Fruit fly (Drosophila melanogaster) whole organism, embryonic: ENCODE measurements around the gene CG9184.

Experiments used
- Abd-B ChIP-seq: fragments of 200-800 bp; sonication (Bioruptor generic); optimal IDR thresholded peaks from 2 replicates; lab custom pipeline; 2018; ENCODE audit warnings: missing biosample characterization, mild to moderate bottlenecking, missing genetic modification characterization, moderate library complexity
- Atf6 ChIP-seq: fragments of 200-800 bp; sonication (Bioruptor generic); IDR thresholded peaks from 2 replicates; pipeline ENCODE4 v1.3.6; 2022; ENCODE audit warnings: missing biosample characterization, missing genetic modification characterization
- C15 ChIP-seq: fragments of 200-800 bp; sonication (Bioruptor generic); IDR thresholded peaks from 3 replicates; pipeline ENCODE4 v1.3.6; 2022; ENCODE audit warnings: missing biosample characterization, missing genetic modification characterization
- CG10654 ChIP-seq: fragments of 200-800 bp; sonication (Bioruptor generic); optimal IDR thresholded peaks from 2 replicates; lab custom pipeline; 2016; ENCODE audit warnings: missing biosample characterization, missing genetic modification characterization
- CG11247 ChIP-seq: fragments of 200-800 bp; sonication (Bioruptor generic); IDR thresholded peaks from 2 replicates; pipeline ENCODE4 v1.3.6; 2022; ENCODE audit warnings: missing biosample characterization, missing genetic modification characterization
- CG11723 ChIP-seq: fragments of 200-800 bp; sonication (Bioruptor generic); optimal IDR thresholded peaks from 2 replicates; lab custom pipeline; 2017; ENCODE audit warnings: missing biosample characterization, mild to moderate bottlenecking, missing genetic modification characterization
- CG14441 ChIP-seq: fragments of 200-800 bp; sonication (Bioruptor generic); IDR thresholded peaks from 2 replicates; pipeline ENCODE4 v1.3.6; 2022; ENCODE audit warnings: missing biosample characterization, missing genetic modification characterization
- CG14710 ChIP-seq: fragments of 200-800 bp; sonication (Bioruptor generic); optimal IDR thresholded peaks from 3 replicates; lab custom pipeline; 2019; ENCODE audit warnings: missing biosample characterization, mild to moderate bottlenecking, missing genetic modification characterization, moderate library complexity
- CG14860 ChIP-seq: fragments of 200-800 bp; sonication (Bioruptor generic); IDR thresholded peaks from 3 replicates; pipeline ENCODE4 v1.3.6; 2022; ENCODE audit warnings: missing biosample characterization, missing genetic modification characterization; ENCODE audit not compliant: partially characterized antibody
- CG15269 ChIP-seq: fragments of 200-800 bp; sonication (Bioruptor generic); optimal IDR thresholded peaks from 2 replicates; lab custom pipeline; 2018; ENCODE audit warnings: missing biosample characterization, mild to moderate bottlenecking, missing genetic modification characterization, moderate library complexity
- CG1603 ChIP-seq: fragments of 200-800 bp; sonication (Bioruptor generic); optimal IDR thresholded peaks from 2 replicates; lab custom pipeline; 2019; ENCODE audit warnings: missing biosample characterization, mild to moderate bottlenecking, missing genetic modification characterization, moderate library complexity
- CG17328 ChIP-seq: fragments of 200-800 bp; sonication (Bioruptor generic); IDR thresholded peaks from 2 replicates; pipeline ENCODE4 v1.3.6; 2022; ENCODE audit warnings: missing biosample characterization, missing genetic modification characterization
- CG18262 ChIP-seq: fragments of 200-800 bp; optimal IDR thresholded peaks from 3 replicates; lab custom pipeline; 2019; ENCODE audit warnings: missing biosample characterization, mild to moderate bottlenecking, missing genetic modification characterization, moderate library complexity
- CG1832 ChIP-seq: fragments of 200-800 bp; sonication (Bioruptor generic); optimal IDR thresholded peaks from 2 replicates; lab custom pipeline; 2017; ENCODE audit warnings: missing biosample characterization, mild to moderate bottlenecking, missing genetic modification characterization, inconsistent platforms
- CG31388 ChIP-seq: fragments of 200-800 bp; sonication (Bioruptor generic); optimal IDR thresholded peaks from 2 replicates; lab custom pipeline; 2016; ENCODE audit warnings: missing biosample characterization, missing genetic modification characterization
- CG34422 ChIP-seq: fragments of 200-800 bp; sonication (Bioruptor generic); IDR thresholded peaks from 3 replicates; pipeline ENCODE4 v1.3.6; 2022; ENCODE audit warnings: missing biosample characterization, missing genetic modification characterization
- CG4360 ChIP-seq: fragments of 200-800 bp; sonication (Bioruptor generic); IDR thresholded peaks from 2 replicates; pipeline ENCODE4 v1.3.6; 2022; ENCODE audit warnings: missing biosample characterization, missing genetic modification characterization
- CG7357 ChIP-seq: fragments of 200-800 bp; sonication (Bioruptor generic); IDR thresholded peaks from 3 replicates; pipeline ENCODE4 v1.3.6; 2022; ENCODE audit warnings: missing biosample characterization, missing genetic modification characterization
- CG8765 ChIP-seq: fragments of 200-800 bp; sonication (Bioruptor generic); IDR thresholded peaks from 2 replicates; pipeline ENCODE4 v1.3.6; 2022; ENCODE audit warnings: missing biosample characterization, missing genetic modification characterization
- CG9727 ChIP-seq: fragments of 200-800 bp; sonication (Bioruptor generic); optimal IDR thresholded peaks from 3 replicates; lab custom pipeline; 2017; ENCODE audit warnings: missing biosample characterization, mild to moderate bottlenecking, missing genetic modification characterization
- Deaf1 ChIP-seq: fragments of 200-800 bp; optimal IDR thresholded peaks from 3 replicates; lab custom pipeline; 2019; ENCODE audit warnings: missing biosample characterization, mild to moderate bottlenecking, missing genetic modification characterization, moderate library complexity
- Dek ChIP-seq: fragments of 200-800 bp; sonication (Bioruptor generic); optimal IDR thresholded peaks from 3 replicates; lab custom pipeline; 2019; ENCODE audit warnings: missing biosample characterization, mild to moderate bottlenecking, missing genetic modification characterization, moderate library complexity
- Ets65A ChIP-seq: fragments of 200-800 bp; sonication (Bioruptor generic); peaks from one replicate; lab custom pipeline; 2016; ENCODE audit warnings: missing biosample characterization, missing genetic modification characterization
- HLH4C ChIP-seq: fragments of 200-800 bp; sonication (Bioruptor generic); IDR thresholded peaks from 3 replicates; pipeline ENCODE4 v1.3.6; 2022; ENCODE audit warnings: missing biosample characterization, missing genetic modification characterization; ENCODE audit not compliant: partially characterized antibody
- Hr3 ChIP-seq: fragments of 200-800 bp; sonication (Bioruptor generic); optimal IDR thresholded peaks from 3 replicates; lab custom pipeline; 2016; ENCODE audit warnings: missing biosample characterization, missing genetic modification characterization
- Hsf ChIP-seq: fragments of 200-800 bp; sonication (Bioruptor generic); optimal IDR thresholded peaks from 3 replicates; lab custom pipeline; 2016; ENCODE audit warnings: missing biosample characterization, missing genetic modification characterization
- Lpt ChIP-seq: fragments of >200 bp; optimal IDR thresholded peaks from 2 replicates; lab custom pipeline; 2018; ENCODE audit warnings: missing biosample characterization, missing genetic modification characterization
- Ptx1 ChIP-seq: fragments of 200-800 bp; sonication (Bioruptor generic); IDR thresholded peaks from 2 replicates; pipeline ENCODE4 v1.3.6; 2022; ENCODE audit warnings: missing biosample characterization, missing genetic modification characterization
- ac ChIP-seq: fragments of 200-800 bp; sonication (Bioruptor generic); optimal IDR thresholded peaks from 3 replicates; lab custom pipeline; 2017; ENCODE audit warnings: missing biosample characterization, mild to moderate bottlenecking, missing genetic modification characterization
- ara ChIP-seq: fragments of 200-800 bp; sonication (Bioruptor generic); IDR thresholded peaks from 2 replicates; pipeline ENCODE4 v1.3.6; 2022; ENCODE audit warnings: missing biosample characterization, missing genetic modification characterization
- crp ChIP-seq, 2 experiments: fragments of 200-800 bp; sonication (Bioruptor generic); optimal IDR thresholded peaks; 2 replicates in 1 of 2; 3 replicates in 1 of 2; lab custom pipeline; 2017; ENCODE audit warnings: missing biosample characterization in 2 of 2, missing genetic modification characterization in 2 of 2, mild to moderate bottlenecking in 1 of 2, moderate library complexity in 1 of 2
- danr ChIP-seq: fragments of 200-800 bp; sonication (Bioruptor generic); IDR thresholded peaks from 2 replicates; pipeline ENCODE4 v1.3.6; 2022; ENCODE audit warnings: missing biosample characterization, missing genetic modification characterization
- disco-r ChIP-seq: fragments of 200-800 bp; sonication (Bioruptor generic); optimal IDR thresholded peaks from 2 replicates; lab custom pipeline; 2016; ENCODE audit warnings: missing biosample characterization, missing genetic modification characterization
- dmrt11E ChIP-seq: fragments of 200-800 bp; sonication (Bioruptor generic); optimal IDR thresholded peaks from 3 replicates; lab custom pipeline; 2018; ENCODE audit warnings: missing biosample characterization, mild to moderate bottlenecking, missing genetic modification characterization, moderate library complexity
- fd102C ChIP-seq: fragments of 200-800 bp; sonication (Bioruptor generic); optimal IDR thresholded peaks from 2 replicates; lab custom pipeline; 2018; ENCODE audit warnings: missing biosample characterization, mild to moderate bottlenecking, missing genetic modification characterization, moderate library complexity
- gem ChIP-seq: fragments of 200-800 bp; sonication (Bioruptor generic); optimal IDR thresholded peaks from 2 replicates; lab custom pipeline; 2019; ENCODE audit warnings: missing biosample characterization, mild to moderate bottlenecking, missing genetic modification characterization, moderate library complexity
- grau ChIP-seq: fragments of 200-800 bp; optimal IDR thresholded peaks from 3 replicates; lab custom pipeline; 2019; ENCODE audit warnings: missing biosample characterization, mild to moderate bottlenecking, missing genetic modification characterization, moderate library complexity
- grn ChIP-seq: fragments of 200-800 bp; sonication (Bioruptor generic); optimal IDR thresholded peaks from 3 replicates; lab custom pipeline; 2017; ENCODE audit warnings: missing biosample characterization, missing genetic modification characterization
- hbn ChIP-seq: fragments of 200-800 bp; sonication (Bioruptor generic); IDR thresholded peaks from 2 replicates; pipeline ENCODE4 v1.3.6; 2022; ENCODE audit warnings: missing biosample characterization, missing genetic modification characterization; ENCODE audit not compliant: partially characterized antibody
- her ChIP-seq: fragments of 200-800 bp; sonication (Bioruptor generic); optimal IDR thresholded peaks from 2 replicates; lab custom pipeline; 2016; ENCODE audit warnings: missing biosample characterization, missing genetic modification characterization
- jing ChIP-seq: fragments of 200-800 bp; sonication (Bioruptor generic); optimal IDR thresholded peaks from 2 replicates; lab custom pipeline; 2018; ENCODE audit warnings: missing biosample characterization, mild to moderate bottlenecking, missing genetic modification characterization
- ken ChIP-seq: fragments of 200-800 bp; sonication (Bioruptor generic); IDR thresholded peaks from 3 replicates; pipeline ENCODE4 v1.3.6; 2022; ENCODE audit warnings: missing biosample characterization, missing genetic modification characterization
- lov ChIP-seq, 2 experiments: fragments of 200-800 bp in 1 of 2; fragments of >200 bp in 1 of 2; sonication (Bioruptor generic) in 1 of 2; IDR thresholded peaks in 1 of 2; optimal IDR thresholded peaks in 1 of 2; 2 replicates in 1 of 2; 3 replicates in 1 of 2; pipeline versions ENCODE4 v1.3.6 to Lab custom; 2017 to 2022; ENCODE audit warnings: missing biosample characterization in 1 of 2, missing genetic modification characterization in 1 of 2
- nerfin-1 ChIP-seq: fragments of 200-800 bp; sonication (Bioruptor generic); optimal IDR thresholded peaks from 3 replicates; lab custom pipeline; 2019; ENCODE audit warnings: missing biosample characterization, mild to moderate bottlenecking, missing genetic modification characterization, moderate library complexity
- row ChIP-seq: fragments of 200-800 bp; sonication (Bioruptor generic); IDR thresholded peaks from 3 replicates; pipeline ENCODE4 v1.3.6; 2022; ENCODE audit warnings: missing biosample characterization, missing genetic modification characterization
- sens ChIP-seq: fragments of 200-800 bp; sonication (Bioruptor generic); peaks from one replicate; lab custom pipeline; 2016; ENCODE audit warnings: missing biosample characterization, missing genetic modification characterization
- ssp ChIP-seq: fragments of 200-800 bp; sonication (Bioruptor generic); IDR thresholded peaks from 2 replicates; pipeline ENCODE4 v1.3.6; 2022; ENCODE audit warnings: missing biosample characterization, missing genetic modification characterization
- stc ChIP-seq: fragments of 200-800 bp; sonication (Bioruptor generic); IDR thresholded peaks from 2 replicates; pipeline ENCODE4 v1.3.6; 2022; ENCODE audit warnings: missing biosample characterization, missing genetic modification characterization
- tll ChIP-seq, 2 experiments: fragments of 200-800 bp in 1 of 2; fragments of >200 bp in 1 of 2; sonication (Bioruptor generic) in 1 of 2; optimal IDR thresholded peaks; 2 replicates each; lab custom pipeline; 2017 to 2019; ENCODE audit warnings: missing biosample characterization in 2 of 2, missing genetic modification characterization in 2 of 2, mild to moderate bottlenecking in 1 of 2, moderate library complexity in 1 of 2
- trem ChIP-seq: fragments of 200-800 bp; optimal IDR thresholded peaks from 3 replicates; lab custom pipeline; 2019; ENCODE audit warnings: missing biosample characterization, mild to moderate bottlenecking, missing genetic modification characterization, moderate library complexity
- zf30C ChIP-seq: fragments of 200-800 bp; sonication (Bioruptor generic); optimal IDR thresholded peaks from 3 replicates; lab custom pipeline; 2018; ENCODE audit warnings: missing biosample characterization, mild to moderate bottlenecking, missing genetic modification characterization

CG9184 gene

dm6 chr3L:1358338-1358737, 35.7 kb upstream of the CG9184 start:
- TF ChIP-seq row (peak; percentile 21; the same call in 1 of the 3 replicates), CG8765 (GFP tag; lab: Robert Waterston, UW) (peak; percentile 59; the same call in 1 of the 2 replicates), ssp (GFP tag; lab: Robert Waterston, UW) (peak; percentile 7; the same call in 1 of the 2 replicates), CG1603 (tag; lab: Kevin White, UChicago) (peak; percentile 29), stc (GFP tag; lab: Robert Waterston, UW) (no peak), jing (GFP tag; lab: Kevin White, UChicago) (no peak), Dek (no peak), hbn (GFP tag; lab: Robert Waterston, UW) (no peak), CG11247 (GFP tag; lab: Robert Waterston, UW) (no peak), ken (GFP tag; lab: Robert Waterston, UW) (no peak), Atf6 (GFP tag; lab: Robert Waterston, UW) (no peak), C15 (GFP tag; lab: Robert Waterston, UW) (no peak), lov (optimal IDR thresholded peaks at IDR 0.05; lab: Kevin White, UChicago) (no peak), lov (GFP tag; IDR thresholded peaks at IDR 0.05; lab: Robert Waterston, UW) (no peak), Ptx1 (GFP tag; lab: Robert Waterston, UW) (0 out of 2 replicates have a peak, but pooled peaks have one; percentile 9), dmrt11E (peak; percentile 36), sens (GFP tag; lab: Kevin White, UChicago) (peak; percentile 74), Hr3 (no peak), HLH4C (GFP tag; lab: Robert Waterston, UW) (no peak), nerfin-1 (tag; lab: Kevin White, UChicago) (no peak), CG14441 (GFP tag; lab: Robert Waterston, UW) (no peak), gem (tag; lab: Kevin White, UChicago) (peak; percentile 10), danr (no peak), zf30C (GFP tag; lab: Kevin White, UChicago) (peak; percentile 67), CG34422 (GFP tag; lab: Robert Waterston, UW) (no peak), CG10654 (no peak), CG15269 (tag; lab: Kevin White, UChicago) (no peak), CG9727 (GFP tag; lab: Kevin White, UChicago) (peak; percentile 35), trem (peak; percentile 11), crp (GFP tag; optimal IDR thresholded peaks at IDR 0.05; lab: Kevin White, UChicago) (no peak), CG14860 (GFP tag; lab: Robert Waterston, UW) (no peak), Abd-B (GFP tag; lab: Kevin White, UChicago) (no peak), CG7357 (GFP tag; lab: Robert Waterston, UW) (no peak), disco-r (GFP tag; lab: Kevin White, UChicago) (no peak), CG18262 (peak; percentile 8), fd102C (GFP tag; lab: Kevin White, UChicago) (peak; percentile 29), CG14710 (tag; lab: Kevin White, UChicago) (peak; percentile 8), CG11723 (GFP tag; lab: Kevin White, UChicago) (no peak), ac (GFP tag; lab: Kevin White, UChicago) (peak; percentile 62), grau (tag; lab: Kevin White, UChicago) (no peak), Lpt (no peak), grn (GFP tag; lab: Kevin White, UChicago) (peak; percentile 1), CG4360 (GFP tag; lab: Robert Waterston, UW) (no peak), Deaf1 (no peak), CG17328 (GFP tag; lab: Robert Waterston, UW) (peak; percentile 44; the same call in 1 of the 2 replicates), Ets65A (GFP tag; lab: Kevin White, UChicago) (peak; percentile 56), ara (GFP tag; lab: Robert Waterston, UW) (peak; percentile 43; the same call in 1 of the 2 replicates), CG31388 (no peak), her (no peak), CG1832 (GFP tag; lab: Kevin White, UChicago) (no peak), Hsf (GFP tag; lab: Kevin White, UChicago) (no peak), tll (GFP tag; optimal IDR thresholded peaks at IDR 0.05; lab: Kevin White, UChicago) (no peak)
